Worm (Caenorhabditis elegans) whole organism, L4 larva: ENCODE data around the gene R12B2.3.
A peak's percentile ranks its signal among the peaks of the same experiment; 100 is the strongest.

ENCODE experiments used
- ZK546.5 ChIP-seq, 2 experiments: sonication (generic microtip); optimal IDR thresholded peaks; 2 replicates each; lab custom pipeline; 2017; ENCODE audit warnings: missing biosample characterization in 2 of 2, missing genetic modification characterization in 2 of 2
- ama-1 ChIP-seq: fragments of 150-350 bp; optimal IDR thresholded peaks from 2 replicates; lab custom pipeline; 2014; ENCODE audit warnings: inconsistent platforms, mixed read lengths
- daf-8 ChIP-seq: fragments of 200-800 bp; sonication (Bioruptor generic); IDR thresholded peaks from 2 replicates; pipeline ENCODE4 v1.3.6; 2022; ENCODE audit warnings: missing genetic modification characterization, missing compliant biosample characterization
- dve-1 ChIP-seq: sonication (generic microtip); optimal IDR thresholded peaks from 2 replicates; lab custom pipeline; 2017; ENCODE audit warnings: antibody characterized with exemption, mild to moderate bottlenecking, missing genetic modification characterization, missing compliant biosample characterization; ENCODE audit not compliant: insufficient read depth
- hlh-11 ChIP-seq: fragments of 200-800 bp; sonication (Bioruptor generic); optimal IDR thresholded peaks from 2 replicates; lab custom pipeline; 2018; ENCODE audit warnings: mild to moderate bottlenecking, missing genetic modification characterization, missing compliant biosample characterization
- jun-1 ChIP-seq: fragments of 150-350 bp; optimal IDR thresholded peaks from 2 replicates; lab custom pipeline; 2014; ENCODE audit warnings: missing biosample characterization, missing genetic modification reagents, missing genetic modification characterization
- lin-39 ChIP-seq: fragments of 150-350 bp; optimal IDR thresholded peaks from 2 replicates; lab custom pipeline; 2014; ENCODE audit warnings: missing biosample characterization, missing genetic modification reagents, missing genetic modification characterization
- lir-3 ChIP-seq: sonication (generic microtip); optimal IDR thresholded peaks from 2 replicates; lab custom pipeline; 2016; ENCODE audit warnings: mild to moderate bottlenecking, missing genetic modification characterization, missing compliant biosample characterization
- nhr-237 ChIP-seq: sonication (generic microtip); optimal IDR thresholded peaks from 2 replicates; lab custom pipeline; 2017; ENCODE audit warnings: missing biosample characterization, missing genetic modification characterization
- skn-1 ChIP-seq: fragments of 150-350 bp; optimal IDR thresholded peaks from 2 replicates; lab custom pipeline; 2014; ENCODE audit warnings: missing biosample characterization, missing genetic modification characterization

- TF ChIP-seq lir-3 (tag; lab: Kevin White, UChicago) (no peak), hlh-11 (tag; lab: Kevin White, UChicago) (no peak), nhr-237 (tag; lab: Kevin White, UChicago) (no peak), skn-1 (no peak), ZK546.5 (tag; optimal IDR thresholded peaks at IDR 0.05; lab: Kevin White, UChicago) (no peak), jun-1 (tag; lab: Kevin White, UChicago) (no peak), daf-8 (GFP tag; lab: Robert Waterston, UW) (no peak), ama-1 (lab: Kevin White, UChicago) (peak; percentile 78), lin-39 (tag; lab: Kevin White, UChicago) (no peak), dve-1 (tag; lab: Kevin White, UChicago) (peak; percentile 32)
Observed at ce11 chrIII:5853240-5853639, 47.9 kb downstream of the R12B2.3 start, which contains the start of gene ddx-23.
